Worm (Caenorhabditis elegans): ENCODE measurements around the gene K11H12.3.
A peak's percentile ranks its signal among the peaks of the same experiment; 100 is the strongest.

The K11H12.3 gene

DNA sequence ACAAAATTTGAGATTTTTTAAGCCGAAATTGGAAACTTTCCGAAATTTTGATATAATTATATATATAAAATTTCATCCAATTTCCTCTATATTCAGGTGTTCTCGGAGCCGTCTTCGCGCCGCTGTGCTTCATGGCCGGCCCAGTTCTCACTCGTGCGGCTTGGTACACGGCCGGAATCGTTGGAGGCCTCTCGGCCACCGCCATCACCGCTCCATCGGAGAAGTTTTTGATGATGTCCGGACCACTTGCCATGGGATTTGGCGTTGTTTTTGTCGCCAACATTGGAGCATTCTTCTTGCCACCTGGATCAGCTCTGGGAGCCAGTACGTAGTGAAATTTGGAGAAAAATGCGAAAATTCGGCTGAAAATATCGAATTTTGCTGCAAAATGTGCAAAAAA is 16.2 kb downstream of the K11H12.3 start:
- TF ChIP-seq daf-12 (tag; optimal IDR thresholded peaks at IDR 0.05) (no peak), tbx-2 (tag; optimal IDR thresholded peaks at IDR 0.05) (no peak), sea-2 (GFP tag; optimal IDR thresholded peaks at IDR 0.05) (no peak), nhr-67 (tag; optimal IDR thresholded peaks at IDR 0.05) (no peak), pha-4 (tag; optimal IDR thresholded peaks at IDR 0.05) (no peak)

DNA sequence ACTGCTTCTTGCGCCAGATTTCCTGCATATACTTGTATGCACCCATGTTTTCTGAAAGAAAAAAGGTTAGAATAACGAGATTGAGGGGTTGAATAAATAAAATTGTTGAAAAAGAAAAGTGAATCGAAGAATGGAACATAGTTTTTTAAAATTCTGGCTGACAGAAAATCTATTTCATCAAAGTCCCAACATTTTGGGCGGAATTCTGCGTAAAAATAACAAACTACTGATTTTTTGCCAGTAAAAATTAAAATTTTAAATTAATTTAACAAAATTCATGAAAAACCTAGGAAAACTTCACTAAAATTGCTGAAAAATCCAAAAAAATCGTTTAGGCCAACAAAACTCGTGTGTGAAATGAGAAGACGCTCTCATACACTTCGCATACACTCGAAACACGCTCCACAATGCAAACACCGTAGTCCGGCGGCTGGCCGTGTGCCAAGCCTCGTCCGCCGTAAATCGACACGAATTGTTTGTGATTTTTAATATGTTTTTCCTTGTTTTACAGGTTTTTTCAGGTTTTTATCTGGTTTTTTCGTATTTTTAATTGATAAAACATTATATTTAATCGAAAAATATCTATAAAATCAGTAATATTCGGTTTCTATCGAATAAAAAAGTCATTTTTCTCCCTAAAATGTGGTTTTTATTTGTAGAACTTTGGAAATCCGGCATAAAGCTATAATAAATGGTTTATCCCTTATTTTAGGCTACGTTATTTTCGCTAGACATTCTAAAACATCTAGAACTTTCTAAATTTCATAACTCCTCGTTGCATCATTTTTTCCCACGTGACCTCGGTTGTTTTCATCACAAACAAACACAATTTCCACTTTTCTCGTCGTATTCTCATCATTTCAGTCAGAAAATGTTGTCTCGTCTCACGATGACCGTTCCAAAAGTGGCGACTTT is 18.5 kb downstream of the K11H12.3 start, which contains the start of the genes rpl-15 and K11H12.8:
TSS of gene rpl-15 (minus strand) at position 51 of the 915 bp plus-strand sequence.
TSS of gene K11H12.8 (plus strand) at position 865 of the 915 bp plus-strand sequence.
- TF ChIP-seq sea-2 (GFP tag; optimal IDR thresholded peaks at IDR 0.05) (peak; percentile 69), ceh-16 (tag; optimal IDR thresholded peaks at IDR 0.05) (peak; percentile 71), egl-5 (tag; optimal IDR thresholded peaks at IDR 0.05) (peak; percentile 98), snpc-4 (tag; optimal IDR thresholded peaks at IDR 0.05) (peak; percentile 98), elt-2 (tag; optimal IDR thresholded peaks at IDR 0.05) (peak; percentile 98), nhr-67 (tag; optimal IDR thresholded peaks at IDR 0.05) (peak; percentile 66), lin-15B (tag; optimal IDR thresholded peaks at IDR 0.05) (peak; percentile 99), hmg-11 (tag; optimal IDR thresholded peaks at IDR 0.05) (peak; percentile 100), elt-3 (tag; optimal IDR thresholded peaks at IDR 0.05) (peak; percentile 79 to 99 (median 92)), unc-39 (tag; optimal IDR thresholded peaks at IDR 0.05) (peak; percentile 66), eor-1 (tag; optimal IDR thresholded peaks at IDR 0.05) (no peak), ceh-82 (tag; optimal IDR thresholded peaks at IDR 0.05) (peak; percentile 97), mdl-1 (tag; optimal IDR thresholded peaks at IDR 0.05) (peak; percentile 96), elt-1 (tag; optimal IDR thresholded peaks at IDR 0.05) (peak; percentile 92), ama-1 (optimal IDR thresholded peaks at IDR 0.05) (peak; percentile 93), fkh-2 (tag; optimal IDR thresholded peaks at IDR 0.05) (peak; percentile 89), nhr-11 (tag; optimal IDR thresholded peaks at IDR 0.05) (peak; percentile 98), ZK546.5 (tag; optimal IDR thresholded peaks at IDR 0.05) (peak; percentile 76), nhr-28 (tag; optimal IDR thresholded peaks at IDR 0.05) (peak; percentile 91), daf-12 (tag; optimal IDR thresholded peaks at IDR 0.05) (peak; percentile 79), pha-4 (tag; optimal IDR thresholded peaks at IDR 0.05) (peak; percentile 100), ceh-9 (tag; optimal IDR thresholded peaks at IDR 0.05) (no peak), ceh-28 (tag; optimal IDR thresholded peaks at IDR 0.05) (peak; percentile 96), nhr-76 (tag; optimal IDR thresholded peaks at IDR 0.05) (peak; percentile 89), nfya-1 (tag; optimal IDR thresholded peaks at IDR 0.05; ENCODE audit: insufficient read depth) (peak; percentile 100), nhr-23 (tag; optimal IDR thresholded peaks at IDR 0.05) (peak; percentile 100), tbx-2 (tag; optimal IDR thresholded peaks at IDR 0.05) (peak; percentile 98), R02D3.7 (tag; optimal IDR thresholded peaks at IDR 0.05) (peak; percentile 99), mml-1 (tag; optimal IDR thresholded peaks at IDR 0.05) (no peak), ztf-4 (tag; optimal IDR thresholded peaks at IDR 0.05) (peak; percentile 97), lsy-12 (tag; optimal IDR thresholded peaks at IDR 0.05) (peak; percentile 100), egl-27 (tag; optimal IDR thresholded peaks at IDR 0.05) (peak; percentile 97), unc-62 (GFP tag; optimal IDR thresholded peaks at IDR 0.05) (peak; percentile 98), zag-1 (tag; optimal IDR thresholded peaks at IDR 0.05) (peak; percentile 88), nhr-12 (tag; optimal IDR thresholded peaks at IDR 0.05) (no peak), nhr-237 (tag; optimal IDR thresholded peaks at IDR 0.05) (no peak), skn-1 (tag; optimal IDR thresholded peaks at IDR 0.05) (peak; percentile 97), ztf-11 (tag; optimal IDR thresholded peaks at IDR 0.05) (peak; percentile 71), nhr-43 (tag; optimal IDR thresholded peaks at IDR 0.05; ENCODE audit: poor library complexity, severe bottlenecking) (peak; percentile 99), pqm-1 (tag; optimal IDR thresholded peaks at IDR 0.05) (peak; percentile 95), fos-1 (tag; optimal IDR thresholded peaks at IDR 0.05) (peak; percentile 99), lin-39 (tag; optimal IDR thresholded peaks at IDR 0.05) (peak; percentile 99), aly-2 (tag; optimal IDR thresholded peaks at IDR 0.05) (peak; percentile 89), jun-1 (tag; optimal IDR thresholded peaks at IDR 0.05) (peak; percentile 99), nhr-25 (tag; optimal IDR thresholded peaks at IDR 0.05) (peak; percentile 100), nhr-77 (tag; optimal IDR thresholded peaks at IDR 0.05) (peak; percentile 96), fkh-10 (GFP tag; optimal IDR thresholded peaks at IDR 0.05) (peak; percentile 99)

Data from whole organism, L3 larva.